Fruit fly (Drosophila melanogaster): ENCODE results near the gene CG8870.

Gene CG8870

DNA sequence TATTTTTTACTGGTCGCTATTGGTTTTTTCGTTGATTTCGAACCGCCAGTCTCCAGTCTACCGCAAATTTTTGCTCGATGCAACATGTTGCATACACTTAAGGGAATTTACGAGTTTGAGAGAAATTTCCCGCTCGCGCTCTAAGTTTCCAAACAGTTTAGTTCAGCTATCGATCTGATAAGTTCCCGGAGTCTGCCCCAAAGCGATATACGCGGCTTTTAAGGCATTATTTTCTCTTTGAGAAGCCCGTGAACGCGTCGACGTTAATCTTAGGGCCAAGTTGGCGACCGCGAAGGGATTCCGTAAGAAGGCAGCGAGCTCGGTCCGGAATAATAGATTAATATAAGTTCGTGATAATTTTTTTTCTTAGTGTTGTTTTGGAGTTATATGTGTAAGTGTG lies 4.7 kb upstream of the CG8870 start:
- no peak for TF ChIP-seq CTCF (optimal IDR thresholded peaks at IDR 0.05)
- no peak for TF ChIP-seq CG8478 (optimal IDR thresholded peaks at IDR 0.05)

DNA sequence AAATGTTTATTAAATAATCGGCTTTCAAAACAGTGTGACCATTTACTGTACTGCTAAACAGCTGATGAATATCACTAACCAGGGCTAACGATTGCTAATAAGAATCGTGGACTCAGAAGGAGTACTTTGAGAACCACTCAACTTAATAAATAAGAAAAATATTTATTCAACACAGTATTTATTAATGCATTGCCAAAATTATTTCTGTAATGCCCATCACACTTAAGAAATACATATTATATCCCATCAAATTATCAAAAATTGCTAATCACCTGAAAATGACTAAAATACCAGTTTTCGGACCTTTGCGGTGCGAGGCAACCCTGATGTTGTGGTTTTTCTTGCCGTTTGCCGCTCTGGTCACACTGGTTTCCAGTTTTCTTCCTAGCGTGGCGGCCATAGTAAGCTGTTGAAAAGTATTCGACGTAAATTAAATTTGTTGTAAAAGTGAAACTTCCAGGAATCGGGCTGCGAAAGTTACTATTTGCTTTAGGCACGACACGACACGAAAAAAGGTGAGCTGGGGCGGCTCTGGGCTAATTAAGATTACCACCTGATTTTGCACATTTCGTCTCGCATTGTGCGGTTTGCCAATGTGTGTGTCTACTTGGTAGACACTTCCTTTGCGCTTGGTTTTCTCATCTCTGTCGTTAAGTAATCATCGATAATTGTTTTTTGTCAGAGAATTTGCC lies 2.2 kb downstream of the CG8870 start, which contains the start of the genes mRpS21 and Droj2:
Gene mRpS21 (minus strand): TSS at position 66 of the 692 bp plus-strand sequence.
Gene Droj2 (plus strand): TSS at position 363 of the 692 bp plus-strand sequence.
- TF ChIP-seq CG8478 (optimal IDR thresholded peaks at IDR 0.05) (no peak), CTCF (optimal IDR thresholded peaks at IDR 0.05) (no peak)

DNA sequence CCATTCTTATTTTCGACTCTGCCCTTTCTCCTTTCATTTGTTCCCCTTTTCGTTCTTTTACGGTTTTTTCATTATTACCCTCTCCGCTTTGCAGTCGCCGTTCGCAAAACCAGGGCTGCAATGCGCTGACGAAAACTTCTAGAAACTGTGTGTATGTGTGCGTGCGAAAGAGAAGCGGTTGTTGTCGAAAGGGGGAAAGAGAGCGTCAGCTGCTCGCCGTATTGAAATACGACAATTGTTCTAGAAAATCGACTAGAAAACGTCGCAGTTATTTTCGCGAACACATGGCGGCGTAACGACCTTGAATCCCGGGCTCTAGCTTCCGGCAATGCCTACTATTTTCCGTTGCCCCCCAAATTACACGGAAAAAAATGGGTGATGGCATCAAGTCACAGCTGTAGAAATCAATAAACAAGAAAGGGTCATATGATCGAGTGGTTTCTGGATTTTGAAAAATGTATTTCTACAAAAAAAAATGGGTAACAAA lies 3.1 kb downstream of the CG8870 start:
- TF ChIP-seq CTCF (optimal IDR thresholded peaks at IDR 0.05): no peak

DNA sequence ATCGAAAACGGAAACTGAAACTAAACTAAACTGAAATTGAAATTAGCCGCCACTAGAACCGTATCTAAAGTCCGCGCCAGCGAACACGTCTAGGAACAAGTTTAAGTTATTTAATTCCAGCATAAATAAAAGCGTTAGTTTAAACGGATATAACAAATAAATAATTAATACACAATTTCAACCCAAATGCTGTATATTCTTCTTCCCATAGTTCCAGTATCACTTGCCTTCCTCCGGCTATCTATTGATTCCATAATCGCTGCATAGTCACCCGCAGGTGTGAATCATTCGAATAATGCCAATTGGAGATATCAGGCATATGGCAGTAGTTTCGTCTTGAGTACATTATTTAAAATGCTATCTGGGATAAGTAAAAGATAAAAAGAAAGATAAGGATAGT lies 5.5 kb downstream of the CG8870 start:
- TF ChIP-seq CG8478 (optimal IDR thresholded peaks at IDR 0.05) (no peak), CTCF (optimal IDR thresholded peaks at IDR 0.05) (no peak)

DNA sequence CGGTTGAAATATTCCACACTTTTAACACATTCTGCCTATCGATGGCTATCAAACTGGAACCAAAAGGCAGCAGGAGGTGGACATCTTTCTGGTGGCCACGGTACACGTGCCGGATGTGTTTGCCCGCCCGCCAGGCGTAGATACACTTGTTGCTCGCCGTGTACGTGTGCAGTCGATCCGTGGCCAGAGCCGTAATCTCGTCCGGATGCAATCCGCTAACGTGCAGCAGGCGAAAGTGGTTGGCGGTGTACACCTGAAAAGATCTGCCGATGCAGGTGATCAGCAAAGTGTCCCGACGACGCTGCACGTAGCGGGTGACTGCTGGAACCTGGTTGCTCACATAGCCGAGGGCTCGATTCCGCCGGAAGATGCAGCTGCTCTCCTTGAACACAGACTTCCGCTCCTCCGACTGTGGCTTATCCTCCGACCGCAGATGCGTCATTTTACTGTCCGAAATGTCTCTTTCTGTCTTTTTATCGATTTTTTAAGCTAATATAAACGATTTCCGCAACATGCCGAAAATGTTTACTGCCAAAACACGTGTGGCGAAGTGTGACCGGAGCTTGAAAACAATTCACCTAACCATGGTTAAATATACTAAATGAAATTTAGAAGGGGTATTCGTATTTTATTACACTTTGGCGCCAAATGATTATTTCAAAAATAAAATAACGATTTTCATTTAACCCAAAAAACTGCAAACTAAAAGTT lies 8.7 kb downstream of the CG8870 start, which contains the start of gene CG9799:
Gene CG9799 (minus strand): TSS at position 550 of the 711 bp plus-strand sequence.
- TF ChIP-seq CG8478 (optimal IDR thresholded peaks at IDR 0.05) (no peak), CTCF (optimal IDR thresholded peaks at IDR 0.05) (no peak)

DNA sequence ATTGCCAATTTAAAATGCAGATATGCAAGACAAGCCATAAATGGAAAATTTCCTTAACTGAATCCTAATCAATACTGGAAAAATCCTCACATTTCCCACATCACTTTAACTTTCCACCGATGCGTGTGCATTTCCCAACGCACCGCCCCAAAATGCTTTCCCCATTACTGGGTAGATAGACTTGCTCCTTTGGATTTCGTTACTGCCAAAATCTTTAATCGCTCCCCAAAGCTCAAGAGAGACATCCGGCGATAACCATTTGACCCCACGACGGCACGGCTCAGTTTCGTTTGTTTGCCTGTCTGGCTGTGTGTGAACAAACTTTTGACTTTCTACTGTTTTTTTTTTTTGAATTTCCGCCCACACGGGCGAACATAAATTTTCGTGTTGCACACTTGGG lies 10.8 kb downstream of the CG8870 start:
- TF ChIP-seq CTCF (optimal IDR thresholded peaks at IDR 0.05) (no peak), CG8478 (optimal IDR thresholded peaks at IDR 0.05) (no peak)

DNA sequence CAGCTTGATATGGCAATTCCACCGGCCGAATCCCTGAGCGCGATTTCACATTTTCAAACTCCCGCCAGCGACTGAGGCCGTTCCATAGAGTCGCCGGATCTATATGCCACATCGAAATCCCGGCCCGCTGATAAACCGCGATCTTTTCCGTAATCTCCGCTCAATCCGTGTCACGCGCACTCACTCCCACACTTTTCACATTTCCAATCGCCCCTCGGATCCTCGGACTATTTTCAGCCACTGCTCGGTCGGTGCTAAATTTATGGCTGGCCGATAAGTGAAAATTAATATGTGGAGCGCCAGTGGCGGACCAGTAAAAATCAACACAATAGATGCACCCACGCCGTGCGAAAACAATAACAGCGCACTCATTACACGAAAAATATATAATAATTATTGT lies 13.4 kb downstream of the CG8870 start:
- TF ChIP-seq CG8478 (optimal IDR thresholded peaks at IDR 0.05) (no peak), CTCF (optimal IDR thresholded peaks at IDR 0.05) (no peak)

DNA sequence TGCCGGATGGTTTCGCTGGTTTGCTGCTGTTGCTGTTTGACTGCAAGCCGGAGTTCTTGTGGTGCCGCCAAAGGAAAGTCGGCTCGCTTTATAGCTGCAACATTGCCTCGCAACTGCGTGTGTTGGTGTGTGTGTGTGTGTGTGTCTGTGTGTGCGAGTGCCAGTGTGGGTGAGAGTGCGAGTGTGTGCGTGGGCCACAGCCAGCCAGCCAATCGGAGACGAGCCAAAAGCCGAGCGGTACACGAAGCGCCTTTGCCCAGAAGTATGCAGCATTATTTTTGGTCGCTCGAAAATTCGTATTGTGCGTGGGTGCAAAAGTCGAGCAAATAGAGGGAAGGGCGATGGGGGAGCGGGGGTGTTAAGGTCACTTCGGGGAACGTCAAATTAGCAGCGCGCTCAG lies 15.5 kb downstream of the CG8870 start, which contains the start of gene CCHa2:
Gene CCHa2 (minus strand): TSS at position 65 of the 400 bp plus-strand sequence.
- TF ChIP-seq CG8478 (optimal IDR thresholded peaks at IDR 0.05): no peak
- no peak for TF ChIP-seq CTCF (optimal IDR thresholded peaks at IDR 0.05)

DNA sequence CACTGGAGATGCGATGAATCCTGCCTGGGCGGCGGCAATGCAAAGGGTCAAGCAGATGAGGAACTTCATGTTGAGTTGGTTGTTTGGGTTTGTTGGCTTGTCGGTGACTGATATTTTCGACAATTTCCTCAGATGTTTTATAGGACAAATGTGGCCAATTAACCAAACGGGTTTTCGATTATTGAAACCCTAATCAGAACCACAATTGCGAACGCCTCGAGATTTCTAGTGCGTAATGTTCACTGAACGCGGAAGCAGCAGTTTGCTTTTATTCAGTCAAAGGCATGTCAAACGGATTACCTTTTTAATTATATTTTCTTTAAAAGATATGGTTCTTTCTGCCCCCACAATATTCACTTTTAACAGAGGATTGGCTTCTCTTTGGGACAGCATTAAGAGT lies 17.4 kb downstream of the CG8870 start, which contains the start of gene CG14374:
Gene CG14374 (minus strand): TSS at position 101 of the 400 bp plus-strand sequence.
- no peak for TF ChIP-seq CG8478 (optimal IDR thresholded peaks at IDR 0.05)
- no peak for TF ChIP-seq CTCF (optimal IDR thresholded peaks at IDR 0.05)

DNA sequence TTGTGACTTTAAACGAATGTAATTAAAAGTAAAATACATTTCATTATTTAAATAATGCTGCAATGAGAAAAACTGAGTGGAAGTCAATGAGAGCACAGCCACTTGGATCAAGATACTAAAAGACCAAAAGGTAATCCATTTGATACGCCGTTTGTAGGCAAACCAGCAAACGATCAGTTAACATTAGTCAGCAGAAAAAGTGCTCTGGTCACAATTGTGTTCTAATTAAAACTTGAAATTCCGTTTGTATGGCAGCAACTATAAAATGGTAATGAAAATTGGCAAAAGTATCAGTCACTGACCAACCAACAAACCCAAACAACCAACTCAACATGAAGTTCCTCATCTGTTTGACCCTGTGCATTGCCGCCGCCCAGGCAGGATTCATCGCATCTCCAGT lies 17.9 kb downstream of the CG8870 start, which contains the start of gene CG14377:
Gene CG14377 (plus strand): TSS at position 301 of the 400 bp plus-strand sequence.
- TF ChIP-seq CG8478 (optimal IDR thresholded peaks at IDR 0.05): no peak

DNA sequence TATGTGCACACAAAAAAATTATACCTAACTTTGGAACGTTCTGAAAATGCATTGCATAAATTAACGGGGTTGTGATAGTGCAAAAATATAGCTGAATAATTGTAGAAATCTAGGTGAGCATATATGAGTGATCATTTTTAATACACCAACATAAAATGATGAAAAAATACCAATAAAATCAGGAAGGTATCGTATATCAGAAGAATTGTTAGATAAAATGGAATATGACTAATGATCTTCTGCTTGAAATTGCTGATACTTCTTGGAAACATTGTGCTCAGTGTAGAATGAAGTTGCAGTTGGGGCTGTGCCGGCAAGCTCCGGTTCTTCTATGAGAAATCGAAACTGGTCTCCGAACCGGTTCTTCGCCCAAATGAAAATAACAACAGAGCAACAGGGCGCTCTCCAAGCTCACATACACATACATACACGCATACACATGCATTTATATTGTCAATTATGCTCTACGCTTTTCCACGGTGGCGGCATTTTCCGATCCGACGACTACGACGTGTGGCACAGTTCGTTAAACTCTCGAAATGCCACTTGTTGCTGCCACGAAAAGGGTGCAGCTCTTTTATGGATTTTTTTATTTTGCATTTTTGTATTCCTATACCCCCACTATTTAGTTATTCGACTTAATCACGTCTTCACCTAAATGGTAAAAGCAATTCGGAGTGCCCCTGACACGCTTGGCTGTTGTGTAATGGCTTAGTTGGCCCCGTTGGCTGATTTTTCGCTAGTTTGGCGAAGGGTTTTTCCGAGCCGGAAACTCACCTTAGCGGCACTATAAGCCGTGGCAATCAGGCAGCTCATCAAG lies 21.5 kb downstream of the CG8870 start:
- TF ChIP-seq CTCF (optimal IDR thresholded peaks at IDR 0.05): no peak
- no peak for TF ChIP-seq CG8478 (optimal IDR thresholded peaks at IDR 0.05)

DNA sequence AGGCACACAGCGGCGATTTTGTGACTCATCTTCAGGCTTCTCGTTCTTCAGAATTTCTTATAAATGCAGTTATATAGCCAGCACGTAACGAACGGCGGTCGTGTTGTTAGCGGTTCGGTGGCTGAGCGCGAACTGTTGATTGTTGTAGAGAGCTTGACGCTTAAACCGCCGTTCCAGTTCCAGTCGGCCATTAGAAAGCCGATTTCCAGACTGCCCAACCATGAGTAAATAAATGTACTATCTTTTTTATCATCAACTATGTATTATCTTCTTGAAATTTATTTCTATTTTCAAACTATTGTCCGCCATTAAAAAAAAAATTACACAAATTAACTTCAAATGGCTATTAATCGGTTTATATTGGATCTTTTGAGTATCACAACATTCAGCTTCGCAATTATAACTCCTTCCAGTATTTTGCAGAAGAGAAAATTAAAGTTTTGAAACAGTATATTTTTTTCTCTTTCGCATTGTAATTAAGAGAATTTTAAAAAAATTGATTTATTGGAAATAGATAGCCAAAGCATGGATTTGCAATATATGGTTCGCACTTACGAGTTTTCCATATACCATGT lies 22.2 kb downstream of the CG8870 start, which contains the start of gene GILT1:
Gene GILT1 (minus strand): TSS at position 141 of the 575 bp plus-strand sequence.
- no peak for TF ChIP-seq CG8478 (optimal IDR thresholded peaks at IDR 0.05)
- no peak for TF ChIP-seq CTCF (optimal IDR thresholded peaks at IDR 0.05)

DNA sequence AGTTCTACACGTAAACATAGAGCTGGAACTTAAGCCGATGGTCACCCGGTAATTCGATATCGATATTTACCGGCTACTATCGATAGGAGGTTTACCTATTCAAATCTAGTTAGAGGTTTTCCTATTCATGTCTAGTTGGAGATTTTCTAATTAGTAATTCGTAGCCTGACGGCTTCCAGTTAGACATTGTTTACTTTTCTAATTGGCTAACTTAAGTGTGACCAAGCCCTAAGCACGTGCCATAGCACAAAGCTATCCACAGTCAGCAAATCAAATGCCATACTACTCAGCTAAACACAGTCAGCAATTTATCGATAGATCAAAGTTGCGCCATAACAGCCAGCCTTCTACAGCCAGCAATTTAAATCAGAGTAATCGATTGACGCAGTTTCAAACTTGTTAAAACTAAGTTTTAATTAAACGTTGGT lies 23.4 kb downstream of the CG8870 start, which contains the start of gene Dpm3:
Gene Dpm3 (minus strand): TSS at position 20 of the 428 bp plus-strand sequence.
- peak; percentile 54 to 59 for TF ChIP-seq CTCF (optimal IDR thresholded peaks at IDR 0.05)
- no peak for TF ChIP-seq CG8478 (optimal IDR thresholded peaks at IDR 0.05)

DNA sequence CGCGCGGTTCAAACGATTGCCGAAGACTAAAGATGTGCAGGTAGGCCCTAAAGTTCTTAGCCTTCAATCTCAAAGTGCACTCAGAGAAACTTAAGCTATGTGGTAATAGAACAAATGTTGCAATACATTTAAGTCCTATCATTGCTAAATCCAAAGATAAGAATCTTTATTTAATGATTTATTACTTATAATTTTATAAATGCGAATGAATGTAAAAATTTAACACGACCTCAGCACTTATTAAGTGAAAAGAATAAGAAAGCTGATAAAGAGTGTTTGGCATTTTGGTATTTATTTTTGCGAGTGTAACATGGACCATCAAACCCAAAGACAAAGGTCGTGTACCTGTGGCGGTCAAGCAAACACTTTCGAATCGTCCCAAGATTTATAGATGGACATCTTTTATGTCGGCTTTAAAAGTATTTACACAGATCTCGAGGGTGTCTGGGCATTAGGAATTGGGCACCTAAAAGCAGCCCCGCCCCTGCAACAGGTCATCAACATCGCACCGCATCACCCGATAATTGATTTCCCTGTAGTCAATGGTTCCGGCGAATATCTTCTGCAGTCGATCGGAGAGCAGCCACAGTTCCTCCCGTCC lies 25.3 kb downstream of the CG8870 start, which contains the start of gene yellow-e3:
Gene yellow-e3 (minus strand): TSS at position 30 of the 601 bp plus-strand sequence.
- TF ChIP-seq CG8478 (optimal IDR thresholded peaks at IDR 0.05): no peak
- TF ChIP-seq CTCF (optimal IDR thresholded peaks at IDR 0.05): no peak

Data from S2 (cell line).